Fruit fly (Drosophila melanogaster) whole organism, embryonic: ENCODE data around the gene Chchd3.
A peak's percentile ranks its signal among the peaks of the same experiment; 100 is the strongest.

Experiments used
- Ada2b ChIP-seq: fragments of 200-800 bp; sonication (Bioruptor generic); IDR thresholded peaks from 2 replicates; pipeline ENCODE4 v1.3.6; 2022; ENCODE audit warnings: missing biosample characterization, missing genetic modification characterization
- B-H2 ChIP-seq: fragments of 200-800 bp; sonication (Bioruptor generic); optimal IDR thresholded peaks from 2 replicates; lab custom pipeline; 2018; ENCODE audit warnings: missing biosample characterization, mild to moderate bottlenecking, missing genetic modification characterization
- CG10147 ChIP-seq: fragments of 200-800 bp; sonication (Bioruptor generic); optimal IDR thresholded peaks from 2 replicates; lab custom pipeline; 2019; ENCODE audit warnings: missing biosample characterization, mild to moderate bottlenecking, missing genetic modification characterization, moderate library complexity
- CG12155 ChIP-seq: fragments of 200-800 bp; sonication (Bioruptor generic); optimal IDR thresholded peaks from 3 replicates; lab custom pipeline; 2016; ENCODE audit warnings: missing biosample characterization, missing genetic modification characterization
- CG12236 ChIP-seq: fragments of 200-800 bp; sonication (Bioruptor generic); optimal IDR thresholded peaks from 2 replicates; lab custom pipeline; 2016; ENCODE audit warnings: missing biosample characterization, missing genetic modification characterization
- CG13624 ChIP-seq: fragments of 200-800 bp; sonication (Bioruptor generic); optimal IDR thresholded peaks from 2 replicates; lab custom pipeline; 2016; ENCODE audit warnings: missing biosample characterization, missing genetic modification characterization
- CG14667 ChIP-seq: fragments of 200-800 bp; sonication (Bioruptor generic); IDR thresholded peaks from 2 replicates; pipeline ENCODE4 v1.3.6; 2022; ENCODE audit warnings: missing biosample characterization, missing genetic modification characterization
- CG14860 ChIP-seq: fragments of 200-800 bp; sonication (Bioruptor generic); IDR thresholded peaks from 3 replicates; pipeline ENCODE4 v1.3.6; 2022; ENCODE audit warnings: missing biosample characterization, missing genetic modification characterization; ENCODE audit not compliant: partially characterized antibody
- CG14965 ChIP-seq: fragments of 200-800 bp; sonication (Bioruptor generic); optimal IDR thresholded peaks from 2 replicates; lab custom pipeline; 2016; ENCODE audit warnings: missing biosample characterization, missing genetic modification characterization, borderline replicate concordance
- CG15073 ChIP-seq: fragments of 200-800 bp; sonication (Bioruptor generic); optimal IDR thresholded peaks from 2 replicates; lab custom pipeline; 2016; ENCODE audit warnings: missing biosample characterization, missing genetic modification characterization
- CG16779 ChIP-seq: fragments of 200-800 bp; sonication (Bioruptor generic); IDR thresholded peaks from 2 replicates; pipeline ENCODE4 v1.3.6; 2022; ENCODE audit warnings: missing biosample characterization, missing genetic modification characterization
- CG16813 ChIP-seq: fragments of 200-800 bp; sonication (Bioruptor generic); IDR thresholded peaks from 3 replicates; pipeline ENCODE4 v1.3.6; 2022; ENCODE audit warnings: missing biosample characterization, missing genetic modification characterization; ENCODE audit not compliant: partially characterized antibody
- CG17612 ChIP-seq: fragments of 200-800 bp; sonication (Bioruptor generic); IDR thresholded peaks from 2 replicates; pipeline ENCODE4 v1.3.6; 2022; ENCODE audit warnings: missing biosample characterization, missing genetic modification characterization
- CG1792 ChIP-seq: fragments of 200-800 bp; sonication (Bioruptor generic); optimal IDR thresholded peaks from 2 replicates; lab custom pipeline; 2016; ENCODE audit warnings: missing biosample characterization, missing genetic modification characterization
- CG34224 ChIP-seq: fragments of 200-800 bp; sonication (Bioruptor generic); IDR thresholded peaks from 3 replicates; pipeline ENCODE4 v1.3.6; 2022; ENCODE audit warnings: missing biosample characterization, missing genetic modification characterization; ENCODE audit not compliant: partially characterized antibody
- CG6689 ChIP-seq: fragments of 200-800 bp; sonication (Bioruptor generic); IDR thresholded peaks from 2 replicates; pipeline ENCODE4 v1.3.6; 2022; ENCODE audit warnings: missing biosample characterization, missing genetic modification characterization
- CG6854 ChIP-seq: fragments of 200-800 bp; sonication (Bioruptor generic); optimal IDR thresholded peaks from 3 replicates; lab custom pipeline; 2017; ENCODE audit warnings: missing biosample characterization, mild to moderate bottlenecking, missing genetic modification characterization
- CG7357 ChIP-seq: fragments of 200-800 bp; sonication (Bioruptor generic); IDR thresholded peaks from 3 replicates; pipeline ENCODE4 v1.3.6; 2022; ENCODE audit warnings: missing biosample characterization, missing genetic modification characterization
- CG8089 ChIP-seq: fragments of 200-800 bp; sonication (Bioruptor generic); optimal IDR thresholded peaks from 3 replicates; lab custom pipeline; 2016; ENCODE audit warnings: missing biosample characterization, missing genetic modification characterization
- CG9727 ChIP-seq: fragments of 200-800 bp; sonication (Bioruptor generic); optimal IDR thresholded peaks from 3 replicates; lab custom pipeline; 2017; ENCODE audit warnings: missing biosample characterization, mild to moderate bottlenecking, missing genetic modification characterization
- Camta ChIP-seq: fragments of 200-800 bp; sonication (Bioruptor generic); optimal IDR thresholded peaks from 2 replicates; lab custom pipeline; 2016; ENCODE audit warnings: missing biosample characterization, missing genetic modification characterization
- Ets65A ChIP-seq: fragments of 200-800 bp; sonication (Bioruptor generic); peaks from one replicate; lab custom pipeline; 2016; ENCODE audit warnings: missing biosample characterization, missing genetic modification characterization
- NC2β ChIP-seq: fragments of 200-800 bp; sonication (Bioruptor generic); optimal IDR thresholded peaks from 2 replicates; lab custom pipeline; 2016; ENCODE audit warnings: missing biosample characterization, missing genetic modification characterization
- Nf-YB ChIP-seq: fragments of 200-800 bp; sonication (Bioruptor generic); optimal IDR thresholded peaks from 3 replicates; lab custom pipeline; 2019; ENCODE audit warnings: missing biosample characterization, mild to moderate bottlenecking, missing genetic modification characterization, moderate library complexity
- Oli ChIP-seq: fragments of 200-800 bp; sonication (Bioruptor generic); optimal IDR thresholded peaks from 2 replicates; lab custom pipeline; 2018; ENCODE audit warnings: missing biosample characterization, mild to moderate bottlenecking, missing genetic modification characterization, moderate library complexity
- Rfx ChIP-seq: fragments of 200-800 bp; sonication (Bioruptor generic); IDR thresholded peaks from 2 replicates; pipeline ENCODE4 v1.3.6; 2022; ENCODE audit warnings: missing biosample characterization, missing genetic modification characterization
- Sox102F ChIP-seq: fragments of 200-800 bp; sonication (Bioruptor generic); optimal IDR thresholded peaks from 2 replicates; lab custom pipeline; 2018; ENCODE audit warnings: missing biosample characterization, mild to moderate bottlenecking, missing genetic modification characterization, moderate library complexity
- TFAM ChIP-seq: fragments of 200-800 bp; sonication (Bioruptor generic); optimal IDR thresholded peaks from 2 replicates; lab custom pipeline; 2017; ENCODE audit warnings: missing biosample characterization, missing genetic modification characterization, inconsistent platforms
- cg ChIP-seq: fragments of 200-800 bp; sonication (Bioruptor generic); optimal IDR thresholded peaks from 3 replicates; lab custom pipeline; 2019; ENCODE audit warnings: missing biosample characterization, mild to moderate bottlenecking, missing genetic modification characterization, moderate library complexity
- ci ChIP-seq: fragments of 200-800 bp; sonication (Bioruptor generic); IDR thresholded peaks from 3 replicates; pipeline ENCODE4 v1.3.6; 2022; ENCODE audit warnings: missing biosample characterization, missing genetic modification characterization
- dm ChIP-seq: fragments of 200-800 bp; sonication (Bioruptor generic); optimal IDR thresholded peaks from 3 replicates; lab custom pipeline; 2016; ENCODE audit warnings: missing biosample characterization, missing genetic modification characterization
- dmrt99B ChIP-seq: fragments of 200-800 bp; sonication (Bioruptor generic); optimal IDR thresholded peaks from 2 replicates; lab custom pipeline; 2018; ENCODE audit warnings: missing biosample characterization, mild to moderate bottlenecking, missing genetic modification characterization, moderate library complexity
- fu2 ChIP-seq: fragments of 200-800 bp; sonication (Bioruptor generic); optimal IDR thresholded peaks from 2 replicates; lab custom pipeline; 2016; ENCODE audit warnings: missing biosample characterization, missing genetic modification characterization
- her ChIP-seq: fragments of 200-800 bp; sonication (Bioruptor generic); optimal IDR thresholded peaks from 2 replicates; lab custom pipeline; 2016; ENCODE audit warnings: missing biosample characterization, missing genetic modification characterization
- kay ChIP-seq: fragments of 200-800 bp; sonication (Bioruptor generic); optimal IDR thresholded peaks from 2 replicates; lab custom pipeline; 2016; ENCODE audit warnings: missing biosample characterization, missing genetic modification characterization
- otp ChIP-seq: fragments of 200-800 bp; sonication (Bioruptor generic); IDR thresholded peaks from 3 replicates; pipeline ENCODE4, ENCODE4 v1.3.6; 2022; ENCODE audit warnings: missing biosample characterization, missing genetic modification characterization
- peb ChIP-seq: fragments of 200-800 bp; sonication (Bioruptor generic); IDR thresholded peaks from 2 replicates; pipeline ENCODE4 v1.3.6; 2022; ENCODE audit warnings: missing biosample characterization, missing genetic modification characterization
- ranshi ChIP-seq: fragments of 200-800 bp; sonication (Bioruptor generic); IDR thresholded peaks from 2 replicates; pipeline ENCODE4 v1.3.6; 2022; ENCODE audit warnings: missing biosample characterization, missing genetic modification characterization
- rib ChIP-seq: fragments of 200-800 bp; sonication (Bioruptor generic); IDR thresholded peaks from 2 replicates; pipeline ENCODE4 v1.3.6; 2022; ENCODE audit warnings: missing biosample characterization, missing genetic modification characterization
- sens-2 ChIP-seq: fragments of 200-800 bp; sonication (Bioruptor generic); IDR thresholded peaks from 2 replicates; pipeline ENCODE4 v1.3.6; 2022; ENCODE audit warnings: missing biosample characterization, missing genetic modification characterization
- slbo ChIP-seq: fragments of 200-800 bp; sonication (Bioruptor generic); IDR thresholded peaks from 2 replicates; pipeline ENCODE4 v1.3.6; 2022; ENCODE audit warnings: missing biosample characterization, missing genetic modification characterization
- so ChIP-seq: fragments of 200-800 bp; sonication (Bioruptor generic); IDR thresholded peaks from 3 replicates; pipeline ENCODE4 v1.3.6; 2022; ENCODE audit warnings: missing biosample characterization, missing genetic modification characterization
- tgo ChIP-seq: fragments of 200-800 bp; sonication (Bioruptor generic); IDR thresholded peaks from 3 replicates; pipeline ENCODE4 v1.3.6; 2022; ENCODE audit warnings: missing biosample characterization, missing genetic modification characterization
- tup ChIP-seq: fragments of 200-800 bp; sonication (Bioruptor generic); optimal IDR thresholded peaks from 2 replicates; lab custom pipeline; 2016; ENCODE audit warnings: missing biosample characterization, mild to moderate bottlenecking, missing genetic modification characterization, moderate library complexity
- tx ChIP-seq: fragments of 200-800 bp; sonication (Bioruptor generic); optimal IDR thresholded peaks from 2 replicates; lab custom pipeline; 2016; ENCODE audit warnings: missing biosample characterization, missing genetic modification characterization
- vnd ChIP-seq: fragments of 200-800 bp; sonication (Bioruptor generic); IDR thresholded peaks from 3 replicates; pipeline ENCODE4 v1.3.6; 2022; ENCODE audit warnings: missing biosample characterization, missing genetic modification characterization; ENCODE audit not compliant: partially characterized antibody

The Chchd3 gene

DNA sequence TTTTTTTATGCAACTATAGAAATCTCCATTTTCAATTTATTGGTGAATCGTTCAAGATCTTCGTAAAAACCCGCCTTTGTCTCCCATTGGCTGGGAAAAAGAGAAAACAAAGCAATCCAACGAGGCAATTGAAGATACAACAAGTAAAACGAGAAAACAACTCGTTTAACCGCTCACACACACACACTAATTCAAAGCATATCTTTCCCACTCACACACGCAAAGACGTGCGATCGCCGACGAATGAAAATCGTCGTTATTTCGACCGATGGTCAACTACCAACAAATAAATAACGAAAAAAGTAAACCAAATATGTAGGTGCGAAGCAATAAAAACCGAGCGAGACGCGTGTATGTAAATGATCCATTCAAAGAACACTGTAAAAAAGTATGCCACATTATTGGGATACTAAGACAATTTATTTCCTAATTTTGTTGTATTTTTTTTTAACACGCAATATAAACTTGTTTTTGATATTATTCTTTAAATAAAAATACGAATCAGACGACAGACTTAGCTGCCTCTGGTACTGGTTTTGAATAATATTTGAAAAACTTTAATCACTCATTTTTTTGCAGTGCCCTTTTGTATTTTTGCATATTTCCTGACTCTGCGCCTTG lies 8.7 kb upstream of the Chchd3 start (continued):
- TF ChIP-seq rib (GFP tag; lab: Robert Waterston, UW) (no peak), Oli (tag; lab: Kevin White, UChicago) (peak; percentile 20), CG14860 (GFP tag; lab: Robert Waterston, UW) (no peak), fu2 (GFP tag; lab: Kevin White, UChicago) (no peak), CG34224 (no peak), CG15073 (GFP tag; lab: Kevin White, UChicago) (no peak), tup (GFP tag; lab: Kevin White, UChicago) (no peak), Nf-YB (peak; percentile 99), Ada2b (GFP tag; lab: Robert Waterston, UW) (no peak), CG14667 (no peak), peb (no peak), CG12236 (GFP tag; lab: Kevin White, UChicago) (no peak), CG17612 (GFP tag; lab: Robert Waterston, UW) (no peak)

DNA sequence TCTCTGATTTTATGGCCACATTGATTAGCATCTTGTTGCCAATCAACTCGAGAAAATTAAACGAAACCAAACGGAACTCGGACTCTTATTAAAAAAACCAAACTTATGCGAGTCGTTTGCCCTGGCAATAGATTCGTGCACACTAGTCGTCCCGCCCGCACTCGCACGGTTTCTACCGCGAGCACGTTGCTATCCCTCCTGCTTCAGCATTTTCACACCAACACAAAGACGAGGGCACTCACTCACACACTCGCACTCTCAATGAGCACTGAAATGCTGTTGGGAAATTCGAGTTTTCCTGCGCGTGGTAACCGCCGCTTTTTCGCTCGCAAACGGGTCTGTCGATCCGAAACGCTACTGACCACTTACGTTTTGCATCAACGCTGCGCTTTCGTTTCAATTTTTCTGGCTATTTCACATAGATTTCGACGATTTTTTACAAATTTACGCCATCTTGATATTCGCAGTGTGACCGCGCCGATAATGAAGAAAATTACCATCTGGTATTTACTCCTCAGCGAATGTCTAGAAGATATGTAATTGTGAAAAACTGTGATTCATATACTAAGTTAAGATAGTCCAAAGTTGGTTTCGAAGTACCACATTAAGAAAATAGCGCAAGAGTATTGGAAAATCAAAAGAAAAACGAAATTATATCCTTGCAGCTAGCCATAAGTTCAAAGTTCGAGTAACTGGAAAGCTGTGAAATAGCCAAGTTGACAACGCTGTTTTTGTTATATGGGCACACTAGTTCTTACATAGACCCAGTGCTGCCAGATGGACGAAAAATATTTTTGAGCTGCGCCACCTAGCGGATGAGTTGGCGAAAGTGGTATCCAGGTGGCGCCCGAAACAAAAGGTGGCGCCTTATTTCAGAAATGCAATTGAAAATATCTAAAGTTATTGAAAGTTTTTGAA lies 7.3 kb upstream of the Chchd3 start, which contains the start of gene dco:
Gene dco (minus strand): TSS at position 503 of the 918 bp plus-strand sequence.
- TF ChIP-seq Sox102F (peak; percentile 63), Oli (tag; lab: Kevin White, UChicago) (peak; percentile 22), otp (GFP tag; lab: Robert Waterston, UW) (no peak; the same call in 2 of the 3 replicates), kay (GFP tag; lab: Kevin White, UChicago) (peak; percentile 68), CG16779 (GFP tag; lab: Robert Waterston, UW) (0 out of 2 replicates have a peak, but pooled peaks have one; percentile 41), peb (peak; percentile 42; the same call in 1 of the 2 replicates), slbo (GFP tag; lab: Robert Waterston, UW) (peak; percentile 95), CG8089 (GFP tag; lab: Kevin White, UChicago) (peak; percentile 71), sens-2 (GFP tag; lab: Robert Waterston, UW) (peak; percentile 22; the same call in 1 of the 2 replicates), Rfx (GFP tag; lab: Robert Waterston, UW) (peak; percentile 96), fu2 (GFP tag; lab: Kevin White, UChicago) (peak; percentile 14), tx (GFP tag; lab: Kevin White, UChicago) (peak; percentile 32), ranshi (GFP tag; lab: Robert Waterston, UW) (peak; percentile 82), her (GFP tag; lab: Kevin White, UChicago) (peak; percentile 29), ci (GFP tag; lab: Robert Waterston, UW) (peak; percentile 92), CG16813 (GFP tag; lab: Robert Waterston, UW) (no peak), vnd (GFP tag; lab: Robert Waterston, UW) (no peak), CG6854 (GFP tag; lab: Kevin White, UChicago) (no peak), CG10147 (GFP tag; lab: Kevin White, UChicago) (peak; percentile 5), CG13624 (GFP tag; lab: Kevin White, UChicago) (peak; percentile 82), NC2β (GFP tag; lab: Kevin White, UChicago) (peak; percentile 46), Ets65A (peak; percentile 99), TFAM (peak; percentile 19), CG12155 (peak; percentile 51), CG1792 (GFP tag; lab: Kevin White, UChicago) (peak; percentile 30), so (peak; percentile 50; the same call in 1 of the 3 replicates), CG6689 (GFP tag; lab: Robert Waterston, UW) (peak; percentile 61), CG7357 (GFP tag; lab: Robert Waterston, UW) (peak; percentile 61; the same call in 1 of the 3 replicates), Camta (GFP tag; lab: Kevin White, UChicago) (peak; percentile 67), B-H2 (GFP tag; lab: Kevin White, UChicago) (peak; percentile 63), tgo (GFP tag; lab: Robert Waterston, UW) (peak; percentile 80), cg (GFP tag; lab: Kevin White, UChicago) (peak; percentile 97), dm (GFP tag; lab: Kevin White, UChicago) (peak; percentile 57), CG9727 (peak; percentile 32), dmrt99B (peak; percentile 47), tup (GFP tag; lab: Kevin White, UChicago) (no peak), CG14965 (peak; percentile 54)
